Worm (Caenorhabditis elegans) whole organism, L3 larva: ENCODE measurements around the gene T20D4.10.

Source experiments
- daf-12 ChIP-seq: fragments of 150-350 bp; optimal IDR thresholded peaks from 2 replicates; lab custom pipeline; 2014; ENCODE audit warnings: missing biosample characterization, missing genetic modification reagents, missing genetic modification characterization
- elt-2 ChIP-seq: sonication (generic microtip); optimal IDR thresholded peaks from 2 replicates; lab custom pipeline; 2016; ENCODE audit warnings: missing genetic modification reagents, mild to moderate bottlenecking, missing genetic modification characterization, missing compliant biosample characterization
- hmg-11 ChIP-seq: sonication (generic microtip); optimal IDR thresholded peaks from 2 replicates; lab custom pipeline; 2016; ENCODE audit warnings: missing genetic modification characterization, missing compliant biosample characterization
- nhr-76 ChIP-seq: fragments of 150-350 bp; sonication (generic microtip); optimal IDR thresholded peaks from 5 replicates; lab custom pipeline; 2014; ENCODE audit warnings: missing biosample characterization, missing genetic modification characterization
- pha-4 ChIP-seq: fragments of 150-350 bp; optimal IDR thresholded peaks from 2 replicates; lab custom pipeline; 2014; ENCODE audit warnings: missing biosample characterization, missing genetic modification reagents, missing genetic modification characterization
- sea-2 ChIP-seq: fragments of 150-350 bp; sonication (generic microtip); optimal IDR thresholded peaks from 4 replicates; lab custom pipeline; 2014; ENCODE audit warnings: missing biosample characterization, missing genetic modification reagents, missing genetic modification characterization
- snpc-4 ChIP-seq: fragments of 150-350 bp; optimal IDR thresholded peaks from 2 replicates; lab custom pipeline; 2014; ENCODE audit warnings: missing biosample characterization, missing genetic modification characterization
- unc-62 ChIP-seq: fragments of 150-350 bp; sonication (generic microtip); optimal IDR thresholded peaks from 4 replicates; lab custom pipeline; 2014; ENCODE audit warnings: missing biosample characterization, missing genetic modification reagents, missing genetic modification characterization

ce11 chrV:3398314-3398713 lies 1.7 kb upstream of the T20D4.10 start, which contains the start of gene T20D4.11:
- TF ChIP-seq daf-12 (no peak), sea-2 (GFP tag; lab: Kevin White, UChicago) (no peak), unc-62 (GFP tag; lab: Kevin White, UChicago) (no peak), elt-2 (tag; lab: Kevin White, UChicago) (no peak), snpc-4 (tag; lab: Kevin White, UChicago) (no peak), nhr-76 (tag; lab: Kevin White, UChicago) (no peak), pha-4 (tag; lab: Kevin White, UChicago) (no peak), hmg-11 (tag; lab: Kevin White, UChicago) (no peak)
